Worm (Caenorhabditis elegans): ENCODE measurements around the gene dlc-2.

DNA sequence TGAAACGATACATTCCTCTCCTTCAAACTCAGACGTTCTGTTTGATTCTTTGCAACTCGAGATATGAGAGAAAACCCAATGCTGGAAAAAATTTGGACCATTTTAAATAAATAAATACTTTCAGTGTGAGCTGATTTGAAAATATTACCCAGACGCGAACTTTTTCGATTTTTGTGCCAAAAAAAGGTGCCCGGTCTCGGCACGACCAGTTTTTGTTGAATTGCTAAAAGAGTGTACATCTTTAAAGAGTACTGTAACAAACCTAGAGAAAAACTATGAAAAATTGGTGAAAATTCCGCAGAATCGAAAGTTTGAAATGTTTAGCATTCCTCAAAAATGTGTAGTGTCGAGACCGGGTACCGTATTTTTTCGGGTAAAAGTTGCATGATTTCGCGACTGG is 50.1 kb downstream of the dlc-2 start, which contains the start of gene K08E4.8:
- TF ChIP-seq pes-1 (GFP tag; IDR thresholded peaks at IDR 0.05): no peak
- no peak for TF ChIP-seq ama-1 (optimal IDR thresholded peaks at IDR 0.05)
- no peak for TF ChIP-seq flt-1 (GFP tag; IDR thresholded peaks at IDR 0.05)
- TF ChIP-seq tbx-11 (GFP tag; IDR thresholded peaks at IDR 0.05): no peak
- no peak for TF ChIP-seq sea-1 (GFP tag; conservative IDR thresholded peaks at IDR 0.05)
- TF ChIP-seq ets-7 (tag; optimal IDR thresholded peaks at IDR 0.05): no peak

All from whole organism, early embryonic.